Worm (Caenorhabditis elegans) whole organism, late embryonic: Measurements from ENCODE around the gene Y39G8B.5.
"Not testable (repeated sequence)": the region's sequence is repeated elsewhere in the genome, so short reads cannot be mapped to it uniquely, and the experiment has no call there.

Experiments
- F13H6.1 ChIP-seq: sonication (generic microtip); optimal IDR thresholded peaks from 2 replicates; lab custom pipeline; 2016; ENCODE audit warnings: missing genetic modification characterization, missing compliant biosample characterization
- ceh-48 ChIP-seq: sonication (generic microtip); optimal IDR thresholded peaks from 2 replicates; lab custom pipeline; 2016; ENCODE audit warnings: missing genetic modification characterization, inconsistent platforms, missing compliant biosample characterization
- fax-1 ChIP-seq: sonication (generic microtip); optimal IDR thresholded peaks from 2 replicates; lab custom pipeline; 2016; ENCODE audit warnings: missing genotype, missing genetic modification characterization, missing compliant biosample characterization
- hlh-15 ChIP-seq: sonication (generic microtip); optimal IDR thresholded peaks from 2 replicates; lab custom pipeline; 2016; ENCODE audit warnings: missing genetic modification characterization, missing compliant biosample characterization
- hlh-8 ChIP-seq: sonication (generic microtip); optimal IDR thresholded peaks from 2 replicates; lab custom pipeline; 2016; ENCODE audit warnings: missing genotype, missing genetic modification characterization, missing compliant biosample characterization
- nfya-1 ChIP-seq: sonication (generic microtip); optimal IDR thresholded peaks from 2 replicates; lab custom pipeline; 2017; ENCODE audit warnings: missing genetic modification characterization, mild to moderate bottlenecking, missing compliant biosample characterization, antibody characterized with exemption, moderate library complexity
- nhr-11 ChIP-seq: fragments of 150-350 bp; optimal IDR thresholded peaks from 2 replicates; lab custom pipeline; 2014; ENCODE audit warnings: missing biosample characterization, missing genetic modification characterization
- sox-4 ChIP-seq: sonication (generic microtip); optimal IDR thresholded peaks from 2 replicates; lab custom pipeline; 2017; ENCODE audit warnings: mild to moderate bottlenecking, missing genetic modification characterization, inconsistent platforms, missing compliant biosample characterization

DNA sequence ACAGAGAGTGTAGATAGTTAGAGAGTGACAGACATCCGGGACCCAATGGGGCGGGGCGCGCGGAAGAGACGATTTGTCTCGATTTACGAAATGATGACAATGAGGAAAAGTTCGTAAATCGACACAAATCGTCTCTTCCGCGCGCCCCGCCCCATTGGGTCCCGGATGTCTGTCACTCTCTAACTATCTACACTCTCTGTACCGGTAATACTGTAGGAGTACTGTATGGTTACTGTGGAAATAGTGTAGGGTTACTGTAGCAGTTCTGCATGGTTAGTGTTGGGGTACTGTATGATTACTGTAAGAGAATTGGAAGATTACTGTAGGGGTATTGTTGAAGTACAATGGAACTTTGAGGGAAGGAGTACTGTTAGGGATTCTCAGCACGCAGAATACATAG lies 29.6 kb upstream of the Y39G8B.5 start, which contains the start of gene F01D5.10:
- TF ChIP-seq hlh-15; nfya-1; nhr-11; sox-4 (tag; lab: Kevin White, UChicago); F13H6.1 (tag; lab: Kevin White, UChicago); fax-1 (tag; lab: Kevin White, UChicago); ceh-48 (tag; lab: Kevin White, UChicago); hlh-8 (tag; lab: Kevin White, UChicago): not testable (repeated sequence)
